Worm (Caenorhabditis elegans): ENCODE results near the gene rps-9.

Gene rps-9

ce11 chrII:11126312-11127000 is at the start of gene rps-9, which contains the start of gene lsm-1 (continued):
- TF ChIP-seq zag-1 (tag; optimal IDR thresholded peaks at IDR 0.05): no peak
- TF ChIP-seq nhr-19 (GFP tag; conservative IDR thresholded peaks at IDR 0.05): peak; percentile 55
- peak; percentile 77 for TF ChIP-seq lin-14 (GFP tag; optimal IDR thresholded peaks at IDR 0.05)
- no peak for TF ChIP-seq aha-1 (tag; optimal IDR thresholded peaks at IDR 0.05)
- TF ChIP-seq irx-1 (tag; optimal IDR thresholded peaks at IDR 0.05): no peak
- peak; percentile 45 for TF ChIP-seq fkh-8 (tag; optimal IDR thresholded peaks at IDR 0.05)
- TF ChIP-seq zip-4 (GFP tag; optimal IDR thresholded peaks at IDR 0.05): no peak
- TF ChIP-seq nhr-71 (tag; optimal IDR thresholded peaks at IDR 0.05): peak; percentile 75
- TF ChIP-seq xbp-1 (tag; optimal IDR thresholded peaks at IDR 0.05): peak; percentile 52
- TF ChIP-seq sup-37 (GFP tag; optimal IDR thresholded peaks at IDR 0.05): no peak
- no peak for TF ChIP-seq elt-2 (tag; optimal IDR thresholded peaks at IDR 0.05)
- TF ChIP-seq isw-1 (GFP tag; IDR thresholded peaks at IDR 0.05): peak; percentile 76
- no peak for TF ChIP-seq vab-15 (tag; optimal IDR thresholded peaks at IDR 0.05)
- TF ChIP-seq mef-2 (tag; optimal IDR thresholded peaks at IDR 0.05): no peak
- TF ChIP-seq blmp-1 (tag; optimal IDR thresholded peaks at IDR 0.05): peak; percentile 45
- peak; percentile 86 for TF ChIP-seq skn-1 (tag; optimal IDR thresholded peaks at IDR 0.05)
- no peak for TF ChIP-seq C04F5.9 (tag; optimal IDR thresholded peaks at IDR 0.05)
- no peak for TF ChIP-seq ztf-11 (tag; optimal IDR thresholded peaks at IDR 0.05)
- peak; percentile 38 for TF ChIP-seq snpc-4 (tag; optimal IDR thresholded peaks at IDR 0.05)
- TF ChIP-seq fkh-4 (tag; optimal IDR thresholded peaks at IDR 0.05; ENCODE audit: borderline replicate concordance): no peak
- no peak for TF ChIP-seq pag-3 (tag; optimal IDR thresholded peaks at IDR 0.05; ENCODE audit: borderline replicate concordance, insufficient read depth)
- no peak for TF ChIP-seq ceh-88 (GFP tag; IDR thresholded peaks at IDR 0.05)
- peak; percentile 43 to 84 (median 63) for TF ChIP-seq ceh-82 (tag; optimal IDR thresholded peaks at IDR 0.05)
- TF ChIP-seq nhr-77 (tag; optimal IDR thresholded peaks at IDR 0.05): peak; percentile 58
- TF ChIP-seq ceh-63 (GFP tag; optimal IDR thresholded peaks at IDR 0.05): no peak
- TF ChIP-seq nhr-76 (tag; optimal IDR thresholded peaks at IDR 0.05): no peak
- TF ChIP-seq unc-86 (tag; optimal IDR thresholded peaks at IDR 0.05): peak; percentile 22
- TF ChIP-seq snu-23 (GFP tag; optimal IDR thresholded peaks at IDR 0.05): peak; percentile 67
- peak; percentile 58 for TF ChIP-seq lin-13 (GFP tag; optimal IDR thresholded peaks at IDR 0.05)
- TF ChIP-seq mep-1 (tag; optimal IDR thresholded peaks at IDR 0.05): peak; percentile 71
- TF ChIP-seq nhr-47 (tag; optimal IDR thresholded peaks at IDR 0.05): peak; percentile 65
- TF ChIP-seq sptf-1 (tag; optimal IDR thresholded peaks at IDR 0.05): no peak

DNA sequence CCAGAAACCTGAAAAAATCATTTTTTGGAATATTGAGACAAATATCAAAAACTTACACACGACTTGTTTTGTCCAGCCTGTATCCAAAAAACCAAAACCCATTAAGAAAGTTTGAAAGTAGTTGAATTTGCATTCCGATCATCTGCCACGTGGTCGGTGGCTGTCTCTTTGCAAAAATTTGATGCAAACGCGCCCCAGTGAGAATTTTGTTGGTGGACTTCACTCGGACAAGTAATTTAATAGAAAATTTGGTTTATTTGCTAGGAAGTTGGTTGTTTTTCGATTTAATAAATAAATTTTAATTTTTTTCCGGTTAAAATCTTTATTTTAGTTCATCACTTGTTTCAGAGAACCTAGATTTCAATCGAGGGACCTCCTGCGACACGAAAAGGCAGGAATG is 49.2 kb upstream of the rps-9 start:
- TF ChIP-seq unc-62 (GFP tag; optimal IDR thresholded peaks at IDR 0.05) (no peak), lin-39 (tag; optimal IDR thresholded peaks at IDR 0.05) (no peak), dsc-1 (tag; optimal IDR thresholded peaks at IDR 0.05) (no peak), sox-4 (tag; optimal IDR thresholded peaks at IDR 0.05) (no peak), nhr-28 (tag; optimal IDR thresholded peaks at IDR 0.05) (no peak), ceh-63 (GFP tag; optimal IDR thresholded peaks at IDR 0.05) (no peak), lin-13 (GFP tag; optimal IDR thresholded peaks at IDR 0.05) (no peak), mep-1 (tag; optimal IDR thresholded peaks at IDR 0.05) (no peak), mab-9 (GFP tag; IDR thresholded peaks at IDR 0.05) (no peak)

ce11 chrII:11167039-11167438 is 40.9 kb upstream of the rps-9 start:
- TF ChIP-seq fkh-10 (GFP tag; optimal IDR thresholded peaks at IDR 0.05): no peak
- peak; percentile 99 for TF ChIP-seq snpc-4 (tag; optimal IDR thresholded peaks at IDR 0.05)
- no peak for TF ChIP-seq sptf-1 (tag; optimal IDR thresholded peaks at IDR 0.05)
- peak; percentile 43 for TF ChIP-seq irx-1 (tag; optimal IDR thresholded peaks at IDR 0.05)
- peak; percentile 31 to 67 for TF ChIP-seq lsy-2 (tag; optimal IDR thresholded peaks at IDR 0.05)
- TF ChIP-seq sup-37 (GFP tag; optimal IDR thresholded peaks at IDR 0.05): peak; percentile 80
- TF ChIP-seq zag-1 (tag; optimal IDR thresholded peaks at IDR 0.05): no peak
- TF ChIP-seq unc-130 (tag; optimal IDR thresholded peaks at IDR 0.05): no peak
- peak; percentile 72 for TF ChIP-seq xbp-1 (tag; optimal IDR thresholded peaks at IDR 0.05)
- TF ChIP-seq nhr-90 (tag; optimal IDR thresholded peaks at IDR 0.05; ENCODE audit: poor library complexity): peak; percentile 92
- TF ChIP-seq C16A3.4 (tag; optimal IDR thresholded peaks at IDR 0.05): peak; percentile 26
- TF ChIP-seq pag-3 (tag; optimal IDR thresholded peaks at IDR 0.05; ENCODE audit: borderline replicate concordance, insufficient read depth): no peak
- no peak for TF ChIP-seq hlh-4 (tag; optimal IDR thresholded peaks at IDR 0.05)
- TF ChIP-seq egl-27 (tag; optimal IDR thresholded peaks at IDR 0.05): peak in 1 of 2 experiments; percentile 9
- no peak for TF ChIP-seq nhr-76 (tag; optimal IDR thresholded peaks at IDR 0.05)
- peak in 1 of 6 experiments; percentile 42 for TF ChIP-seq elt-3 (tag; optimal IDR thresholded peaks at IDR 0.05)
- TF ChIP-seq zip-4 (GFP tag; optimal IDR thresholded peaks at IDR 0.05): peak; percentile 57
- peak; percentile 89 for TF ChIP-seq ama-1 (optimal IDR thresholded peaks at IDR 0.05)
- no peak for TF ChIP-seq ceh-63 (GFP tag; optimal IDR thresholded peaks at IDR 0.05)
- peak; percentile 55 for TF ChIP-seq unc-86 (tag; optimal IDR thresholded peaks at IDR 0.05)
- TF ChIP-seq lin-14 (GFP tag; optimal IDR thresholded peaks at IDR 0.05): peak; percentile 70
- peak; percentile 41 for TF ChIP-seq C04F5.9 (tag; optimal IDR thresholded peaks at IDR 0.05)
- TF ChIP-seq F16B12.6 (tag; optimal IDR thresholded peaks at IDR 0.05): no peak

Data from whole organism, L1 larva.